Worm (Caenorhabditis elegans) whole organism, midembryonic: Measurements from ENCODE around the gene clec-147.

Experiments
- T22C8.4 ChIP-seq: fragments of 200-800 bp; sonication (Bioruptor generic); IDR thresholded peaks from 2 replicates; pipeline ENCODE4 v1.3.6; 2022; ENCODE audit warnings: missing genetic modification characterization, missing compliant biosample characterization
- ref-1 ChIP-seq: fragments of 200-800 bp; sonication (Bioruptor generic); conservative IDR thresholded peaks from 2 replicates; pipeline ENCODE4 v1.3.6; 2022; ENCODE audit warnings: missing genetic modification reagents, missing genetic modification characterization, missing compliant biosample characterization
- ztf-29 ChIP-seq: fragments of 200-800 bp; sonication (Bioruptor generic); IDR thresholded peaks from 2 replicates; pipeline ENCODE4 v1.3.6; 2022; ENCODE audit warnings: missing genetic modification reagents, missing genetic modification characterization, missing compliant biosample characterization

DNA sequence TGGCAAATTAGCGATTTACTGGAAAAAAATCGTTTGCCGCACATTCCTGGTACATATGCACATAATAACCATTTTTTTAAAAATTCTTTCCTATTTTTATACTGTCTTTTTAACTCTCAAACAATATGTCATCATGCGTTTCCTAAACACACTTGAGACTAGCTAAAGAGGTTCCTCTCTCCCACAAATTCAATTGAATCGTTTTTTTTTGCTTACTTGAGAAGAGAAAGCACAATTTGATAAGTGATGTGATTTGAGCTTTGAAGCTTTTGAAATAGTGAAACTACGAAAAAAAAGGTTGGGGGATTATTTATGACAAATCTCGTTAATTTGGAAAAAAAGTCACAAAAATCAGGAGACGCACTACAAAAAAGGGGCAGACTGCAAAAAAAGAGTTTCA is 17.4 kb upstream of the clec-147 start:
- no peak for TF ChIP-seq ref-1 (GFP tag; lab: Robert Waterston, UW)
- no peak for TF ChIP-seq ztf-29 (GFP tag; lab: Robert Waterston, UW)
- no peak for TF ChIP-seq T22C8.4 (GFP tag; lab: Robert Waterston, UW)
